Worm (Caenorhabditis elegans) whole organism, L4/young adult: ENCODE measurements around the gene cyp-29A3.

Source experiments
- W03F9.2 ChIP-seq: fragments of 150-350 bp; optimal IDR thresholded peaks from 2 replicates; lab custom pipeline; 2014; ENCODE audit warnings: missing biosample characterization, missing genetic modification characterization
- dao-5 ChIP-seq: sonication (generic microtip); optimal IDR thresholded peaks from 2 replicates; lab custom pipeline; 2016; ENCODE audit warnings: missing genotype, missing genetic modification characterization, moderate library complexity, missing compliant biosample characterization
- him-1 ChIP-seq: sonication (generic microtip); optimal IDR thresholded peaks from 2 replicates; lab custom pipeline; 2016; ENCODE audit warnings: missing genotype, missing genetic modification reagents, missing genetic modification characterization, missing compliant biosample characterization

ce11 chrV:102165-102564 lies 43.1 kb downstream of the cyp-29A3 start:
- no peak for TF ChIP-seq W03F9.2 (tag; lab: Kevin White, UChicago)
- TF ChIP-seq him-1 (tag; lab: Kevin White, UChicago) = no peak
- no peak for TF ChIP-seq dao-5 (tag; lab: Kevin White, UChicago)
